Worm (Caenorhabditis elegans): ENCODE data around the gene T28H10.2.

DNA sequence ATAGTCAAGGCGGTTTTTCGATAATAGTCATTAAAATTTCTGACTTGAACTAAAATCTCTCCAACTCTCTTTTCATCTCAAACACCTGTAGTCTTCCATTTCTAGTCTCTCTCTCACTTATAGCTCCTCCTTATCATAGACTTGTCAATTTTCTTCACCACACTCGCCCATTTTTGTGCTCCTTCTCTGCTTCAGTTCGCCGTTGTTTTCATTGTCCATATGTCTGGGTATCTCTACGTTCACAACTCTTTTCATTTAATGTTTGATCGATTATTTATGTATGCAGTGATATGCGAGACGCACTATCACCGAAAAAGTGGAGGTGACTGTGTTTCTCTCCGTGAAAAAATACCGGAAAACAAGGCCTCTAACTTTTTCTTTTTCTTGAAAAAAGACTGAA is 45.0 kb downstream of the T28H10.2 start:
- TF ChIP-seq ztf-29 (GFP tag; IDR thresholded peaks at IDR 0.05) (no peak), med-1 (GFP tag; optimal IDR thresholded peaks at IDR 0.05; ENCODE audit: insufficient read depth) (no peak), T22C8.4 (GFP tag; IDR thresholded peaks at IDR 0.05) (no peak), klf-2 (GFP tag; conservative IDR thresholded peaks at IDR 0.05) (no peak), ztf-23 (GFP tag; IDR thresholded peaks at IDR 0.05) (no peak)
